Fruit fly (Drosophila melanogaster) whole organism, embryonic: Measurements from ENCODE around the gene Lsd-1.

Source experiments
- B-H2 ChIP-seq: fragments of 200-800 bp; sonication (Bioruptor generic); optimal IDR thresholded peaks from 2 replicates; lab custom pipeline; 2018; ENCODE audit warnings: missing biosample characterization, mild to moderate bottlenecking, missing genetic modification characterization
- BEAF-32 ChIP-seq: fragments of 200-800 bp; sonication (Bioruptor generic); optimal IDR thresholded peaks from 3 replicates; lab custom pipeline; 2017; ENCODE audit warnings: missing biosample characterization, missing genetic modification characterization, mild to moderate bottlenecking, moderate library complexity, missing genetic modification reagents
- Blimp-1 ChIP-seq: fragments of 200-800 bp; sonication (Bioruptor generic); optimal IDR thresholded peaks from 3 replicates; lab custom pipeline; 2018; ENCODE audit warnings: missing biosample characterization, missing genetic modification characterization, mild to moderate bottlenecking, moderate library complexity, missing genetic modification reagents
- CG12942 ChIP-seq: fragments of 200-800 bp; sonication (Bioruptor generic); optimal IDR thresholded peaks from 3 replicates; lab custom pipeline; 2016; ENCODE audit warnings: missing biosample characterization, missing genetic modification characterization
- CG14965 ChIP-seq: fragments of 200-800 bp; sonication (Bioruptor generic); optimal IDR thresholded peaks from 2 replicates; lab custom pipeline; 2016; ENCODE audit warnings: missing biosample characterization, missing genetic modification characterization, borderline replicate concordance
- CG16779 ChIP-seq: fragments of 200-800 bp; sonication (Bioruptor generic); IDR thresholded peaks from 2 replicates; pipeline ENCODE4 v1.3.6; 2022; ENCODE audit warnings: missing biosample characterization, missing genetic modification characterization
- CG17385 ChIP-seq: fragments of 200-800 bp; sonication (Bioruptor generic); optimal IDR thresholded peaks from 3 replicates; lab custom pipeline; 2018; ENCODE audit warnings: missing biosample characterization, mild to moderate bottlenecking, missing genetic modification characterization
- CG1832 ChIP-seq: fragments of 200-800 bp; sonication (Bioruptor generic); optimal IDR thresholded peaks from 2 replicates; lab custom pipeline; 2017; ENCODE audit warnings: missing biosample characterization, mild to moderate bottlenecking, missing genetic modification characterization, inconsistent platforms
- CG31365 ChIP-seq: fragments of 200-800 bp; sonication (Bioruptor generic); optimal IDR thresholded peaks from 2 replicates; lab custom pipeline; 2018; ENCODE audit warnings: missing biosample characterization, mild to moderate bottlenecking, missing genetic modification characterization
- CG6654 ChIP-seq: fragments of 200-800 bp; sonication (Bioruptor generic); optimal IDR thresholded peaks from 2 replicates; lab custom pipeline; 2017; ENCODE audit warnings: missing biosample characterization, mild to moderate bottlenecking, missing genetic modification characterization
- CG6854 ChIP-seq: fragments of 200-800 bp; sonication (Bioruptor generic); optimal IDR thresholded peaks from 3 replicates; lab custom pipeline; 2017; ENCODE audit warnings: missing biosample characterization, mild to moderate bottlenecking, missing genetic modification characterization
- CG7786 ChIP-seq: fragments of 200-800 bp; sonication (Bioruptor generic); optimal IDR thresholded peaks from 2 replicates; lab custom pipeline; 2016; ENCODE audit warnings: missing biosample characterization, missing genetic modification characterization
- CG7963 ChIP-seq: fragments of 200-800 bp; sonication (Bioruptor generic); IDR thresholded peaks from 3 replicates; pipeline ENCODE4 v1.3.6; 2022; ENCODE audit warnings: missing biosample characterization, missing genetic modification characterization; ENCODE audit not compliant: partially characterized antibody
- CG9817 ChIP-seq: fragments of 200-800 bp; sonication (Bioruptor generic); optimal IDR thresholded peaks from 2 replicates; lab custom pipeline; 2018; ENCODE audit warnings: missing biosample characterization, mild to moderate bottlenecking, missing genetic modification characterization, moderate library complexity
- Dll ChIP-seq: fragments of 200-800 bp; sonication (Bioruptor generic); IDR thresholded peaks from 4 replicates; pipeline ENCODE4 v1.3.6; 2022; ENCODE audit warnings: missing biosample characterization, missing genetic modification characterization; ENCODE audit not compliant: partially characterized antibody
- Fer1 ChIP-seq: fragments of 200-800 bp; sonication (Bioruptor generic); optimal IDR thresholded peaks from 2 replicates; lab custom pipeline; 2017; ENCODE audit warnings: missing biosample characterization, mild to moderate bottlenecking, missing genetic modification characterization
- Fer2 ChIP-seq: fragments of 200-800 bp; sonication (Bioruptor generic); optimal IDR thresholded peaks from 2 replicates; lab custom pipeline; 2018; ENCODE audit warnings: missing biosample characterization, mild to moderate bottlenecking, missing genetic modification characterization, moderate library complexity
- H2.0 ChIP-seq: fragments of 200-800 bp; sonication (Bioruptor generic); IDR thresholded peaks from 2 replicates; pipeline ENCODE4 v1.3.6; 2022; ENCODE audit warnings: missing biosample characterization, missing genetic modification characterization
- HLH54F ChIP-seq: fragments of 200-800 bp; sonication (Bioruptor generic); optimal IDR thresholded peaks from 3 replicates; lab custom pipeline; 2016; ENCODE audit warnings: missing biosample characterization, missing genetic modification characterization
- HmgD ChIP-seq: fragments of 200-800 bp; sonication (Bioruptor generic); optimal IDR thresholded peaks from 3 replicates; lab custom pipeline; 2016; ENCODE audit warnings: missing biosample characterization, missing genetic modification characterization
- HmgZ ChIP-seq: fragments of 200-800 bp; sonication (Bioruptor generic); optimal IDR thresholded peaks from 2 replicates; lab custom pipeline; 2018; ENCODE audit warnings: missing biosample characterization, mild to moderate bottlenecking, missing genetic modification characterization
- Max ChIP-seq: fragments of 200-800 bp; sonication (Bioruptor generic); optimal IDR thresholded peaks from 2 replicates; lab custom pipeline; 2016; ENCODE audit warnings: missing biosample characterization, mild to moderate bottlenecking, missing genetic modification characterization
- Myb ChIP-seq: fragments of 200-800 bp; sonication (Bioruptor generic); optimal IDR thresholded peaks from 2 replicates; lab custom pipeline; 2016; ENCODE audit warnings: missing biosample characterization, missing genetic modification characterization
- Nf-YA ChIP-seq: fragments of 200-800 bp; sonication (Bioruptor generic); IDR thresholded peaks from 2 replicates; pipeline ENCODE4 v1.3.6; 2022; ENCODE audit warnings: missing biosample characterization, missing genetic modification characterization
- Nf-YB ChIP-seq: fragments of 200-800 bp; sonication (Bioruptor generic); optimal IDR thresholded peaks from 3 replicates; lab custom pipeline; 2019; ENCODE audit warnings: missing biosample characterization, mild to moderate bottlenecking, missing genetic modification characterization, moderate library complexity
- Nf-YC ChIP-seq: fragments of 200-800 bp; optimal IDR thresholded peaks from 3 replicates; lab custom pipeline; 2019; ENCODE audit warnings: missing biosample characterization, mild to moderate bottlenecking, missing genetic modification characterization, moderate library complexity
- NfI ChIP-seq: fragments of 200-800 bp; sonication (Bioruptor generic); optimal IDR thresholded peaks from 3 replicates; lab custom pipeline; 2018; ENCODE audit warnings: missing biosample characterization, mild to moderate bottlenecking, missing genetic modification characterization, moderate library complexity
- Spps ChIP-seq: fragments of 200-800 bp; sonication (Bioruptor generic); optimal IDR thresholded peaks from 2 replicates; lab custom pipeline; 2018; ENCODE audit warnings: missing biosample characterization, mild to moderate bottlenecking, missing genetic modification characterization
- Sry-β ChIP-seq: fragments of 200-800 bp; sonication (Bioruptor generic); optimal IDR thresholded peaks from 2 replicates; lab custom pipeline; 2018; ENCODE audit warnings: missing biosample characterization, mild to moderate bottlenecking, missing genetic modification characterization, moderate library complexity
- Vsx1 ChIP-seq: fragments of 200-800 bp; sonication (Bioruptor generic); optimal IDR thresholded peaks from 2 replicates; lab custom pipeline; 2017; ENCODE audit warnings: missing biosample characterization, mild to moderate bottlenecking, missing genetic modification characterization, missing genetic modification reagents
- ab ChIP-seq: fragments of 200-800 bp; sonication (Bioruptor generic); optimal IDR thresholded peaks from 2 replicates; lab custom pipeline; 2016; ENCODE audit warnings: missing biosample characterization, missing genetic modification characterization
- ase ChIP-seq: fragments of 200-800 bp; sonication (Bioruptor generic); IDR thresholded peaks from 3 replicates; pipeline ENCODE4 v1.3.6; 2022; ENCODE audit warnings: missing biosample characterization, missing genetic modification characterization
- br ChIP-seq: fragments of >200 bp; optimal IDR thresholded peaks from 2 replicates; lab custom pipeline; 2017
- croc ChIP-seq: fragments of 200-800 bp; sonication (Bioruptor generic); conservative IDR thresholded peaks from 3 replicates; pipeline ENCODE4 v1.3.6; 2022; ENCODE audit warnings: missing biosample characterization, missing genetic modification characterization
- ems ChIP-seq: fragments of 200-800 bp; sonication (Bioruptor generic); optimal IDR thresholded peaks from 3 replicates; lab custom pipeline; 2016; ENCODE audit warnings: missing biosample characterization, missing genetic modification characterization
- gem ChIP-seq: fragments of 200-800 bp; sonication (Bioruptor generic); optimal IDR thresholded peaks from 2 replicates; lab custom pipeline; 2019; ENCODE audit warnings: missing biosample characterization, mild to moderate bottlenecking, missing genetic modification characterization, moderate library complexity
- kni ChIP-seq: fragments of 200-800 bp; sonication (Bioruptor generic); optimal IDR thresholded peaks from 3 replicates; lab custom pipeline; 2017; ENCODE audit warnings: mild to moderate bottlenecking, missing biosample characterization, missing genetic modification reagents, missing genetic modification characterization
- knrl ChIP-seq: fragments of 200-800 bp; sonication (Bioruptor generic); IDR thresholded peaks from 3 replicates; pipeline ENCODE4 v1.3.6; 2022; ENCODE audit warnings: missing biosample characterization, missing genetic modification characterization; ENCODE audit not compliant: partially characterized antibody
- nmo ChIP-seq: fragments of 200-800 bp; sonication (Bioruptor generic); optimal IDR thresholded peaks from 2 replicates; lab custom pipeline; 2018; ENCODE audit warnings: missing biosample characterization, mild to moderate bottlenecking, missing genetic modification characterization, moderate library complexity
- nom ChIP-seq: fragments of 200-800 bp; sonication (Bioruptor generic); optimal IDR thresholded peaks from 2 replicates; lab custom pipeline; 2017; ENCODE audit warnings: missing biosample characterization, missing genetic modification characterization, mild to moderate bottlenecking, moderate library complexity, missing genetic modification reagents
- org-1 ChIP-seq: fragments of 200-800 bp; sonication (Bioruptor generic); optimal IDR thresholded peaks from 2 replicates; lab custom pipeline; 2017; ENCODE audit warnings: missing biosample characterization, missing genetic modification characterization
- pfk ChIP-seq: fragments of 200-800 bp; sonication (Bioruptor generic); optimal IDR thresholded peaks from 2 replicates; lab custom pipeline; 2018; ENCODE audit warnings: missing biosample characterization, mild to moderate bottlenecking, missing genetic modification characterization, moderate library complexity
- ro ChIP-seq: fragments of 200-800 bp; sonication (Bioruptor generic); IDR thresholded peaks from 2 replicates; pipeline ENCODE4 v1.3.6; 2022; ENCODE audit warnings: missing biosample characterization, missing genetic modification characterization
- sens ChIP-seq: fragments of 200-800 bp; sonication (Bioruptor generic); peaks from one replicate; lab custom pipeline; 2016; ENCODE audit warnings: missing biosample characterization, missing genetic modification characterization
- sima ChIP-seq: fragments of 200-800 bp; sonication (Bioruptor generic); optimal IDR thresholded peaks from 2 replicates; lab custom pipeline; 2016; ENCODE audit warnings: missing biosample characterization, missing genetic modification characterization
- sisA ChIP-seq: fragments of 200-800 bp; sonication (Bioruptor generic); IDR thresholded peaks from 2 replicates; pipeline ENCODE4 v1.3.6; 2022; ENCODE audit warnings: missing biosample characterization, missing genetic modification characterization
- sqz ChIP-seq: fragments of 200-800 bp; sonication (Bioruptor generic); optimal IDR thresholded peaks from 3 replicates; lab custom pipeline; 2018; ENCODE audit warnings: missing biosample characterization, mild to moderate bottlenecking, missing genetic modification characterization
- vfl ChIP-seq: fragments of 200-800 bp; sonication (Bioruptor generic); optimal IDR thresholded peaks from 2 replicates; lab custom pipeline; 2016; ENCODE audit warnings: missing biosample characterization, missing genetic modification characterization
- wek ChIP-seq: fragments of 200-800 bp; sonication (Bioruptor generic); optimal IDR thresholded peaks from 3 replicates; lab custom pipeline; 2018; ENCODE audit warnings: missing biosample characterization, mild to moderate bottlenecking, missing genetic modification characterization, moderate library complexity

The Lsd-1 gene

DNA sequence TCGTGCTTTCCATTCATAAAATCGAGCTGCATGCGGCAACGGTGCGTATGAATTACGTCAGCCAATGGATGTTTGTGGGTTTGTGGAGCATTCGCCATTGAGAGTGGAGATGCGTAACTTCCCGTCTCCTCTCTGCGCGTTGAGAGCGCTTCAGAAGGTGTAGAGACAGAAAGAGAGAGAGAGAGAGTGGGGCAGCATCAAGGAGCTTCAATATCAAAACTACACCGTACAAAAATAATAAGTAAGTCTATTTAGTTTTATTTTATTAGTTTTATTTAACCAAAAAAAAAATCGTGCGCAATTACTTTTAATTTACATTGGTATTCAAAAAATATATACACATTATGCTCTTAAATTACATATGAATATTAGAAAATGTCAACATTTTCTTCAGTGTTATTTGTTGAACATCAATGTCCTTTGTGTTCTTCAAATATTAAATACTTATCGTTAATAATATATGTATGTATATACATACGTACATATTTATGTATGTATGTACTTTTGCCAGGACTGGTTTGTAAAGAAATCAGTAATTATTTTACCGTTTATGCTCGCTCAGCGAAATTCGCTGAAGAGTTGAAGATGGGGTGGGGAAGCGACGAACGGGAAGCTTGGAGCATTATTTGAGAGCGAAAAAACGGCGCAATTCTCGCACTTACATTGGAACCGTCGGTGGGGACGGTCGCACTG, 40.8 kb upstream of the Lsd-1 start, which contains the start of gene CG10365 (continued):
- TF ChIP-seq Myb (GFP tag; lab: Kevin White, UChicago) = no peak
- peak; percentile 68 for TF ChIP-seq nom (GFP tag; lab: Kevin White, UChicago)
- no peak for TF ChIP-seq BEAF-32
- TF ChIP-seq CG6854 (GFP tag; lab: Kevin White, UChicago) = peak; percentile 91
- TF ChIP-seq kni (GFP tag; lab: Kevin White, UChicago) = no peak
- peak; percentile 43 for TF ChIP-seq Vsx1 (GFP tag; lab: Kevin White, UChicago)
- no peak for TF ChIP-seq CG14965 (GFP tag; lab: Kevin White, UChicago)
- peak; percentile 82 for TF ChIP-seq Nf-YA (GFP tag; lab: Robert Waterston, UW)
- TF ChIP-seq vfl (GFP tag; lab: Kevin White, UChicago) = no peak
- TF ChIP-seq CG12942 = peak; percentile 68
- peak; percentile 80 for TF ChIP-seq CG9817 (tag; lab: Kevin White, UChicago)
- TF ChIP-seq Sry-β (GFP tag; lab: Kevin White, UChicago) = no peak
- TF ChIP-seq sens (GFP tag; lab: Kevin White, UChicago) = peak; percentile 57
- no peak for TF ChIP-seq CG1832 (GFP tag; lab: Kevin White, UChicago)
- TF ChIP-seq CG7786 (GFP tag; lab: Kevin White, UChicago) = no peak
- peak; percentile 52 for TF ChIP-seq sqz (GFP tag; lab: Kevin White, UChicago)
- no peak for TF ChIP-seq CG16779 (GFP tag; lab: Robert Waterston, UW)
- TF ChIP-seq H2.0 = peak; percentile 82
- TF ChIP-seq CG6654 (GFP tag; lab: Kevin White, UChicago) = peak; percentile 5
- no peak for TF ChIP-seq HmgD (GFP tag; lab: Kevin White, UChicago)
- peak; percentile 89 for TF ChIP-seq Fer1
- TF ChIP-seq knrl (GFP tag; lab: Robert Waterston, UW) = no peak
- no peak for TF ChIP-seq HLH54F (GFP tag; lab: Kevin White, UChicago)
- TF ChIP-seq Nf-YB (GFP tag; lab: Kevin White, UChicago) = peak; percentile 77
- TF ChIP-seq sima (GFP tag; lab: Kevin White, UChicago) = no peak
- peak; percentile 72 for TF ChIP-seq croc (GFP tag; lab: Robert Waterston, UW)
- TF ChIP-seq ase (GFP tag; lab: Robert Waterston, UW) = peak; percentile 58; the same call in 1 of the 3 replicates
- TF ChIP-seq br (lab: Kevin White, UChicago) = no peak
- TF ChIP-seq nmo (GFP tag; lab: Kevin White, UChicago) = peak; percentile 90
- no peak for TF ChIP-seq ab (GFP tag; lab: Kevin White, UChicago)
- no peak for TF ChIP-seq wek
- peak; percentile 4 for TF ChIP-seq Spps (tag; lab: Kevin White, UChicago)
- peak; percentile 84 for TF ChIP-seq CG17385 (GFP tag; lab: Kevin White, UChicago)
- peak; percentile 52 for TF ChIP-seq NfI (GFP tag; lab: Kevin White, UChicago)
- no peak for TF ChIP-seq Dll (GFP tag; lab: Robert Waterston, UW)
- peak; percentile 85 for TF ChIP-seq Blimp-1 (GFP tag; lab: Kevin White, UChicago)
- peak; percentile 75 for TF ChIP-seq Fer2 (tag; lab: Kevin White, UChicago)
- TF ChIP-seq CG31365 (tag; lab: Kevin White, UChicago) = no peak
- peak; percentile 64 for TF ChIP-seq Nf-YC
- no peak for TF ChIP-seq CG7963
- no peak for TF ChIP-seq pfk
- no peak for TF ChIP-seq ems (GFP tag; lab: Kevin White, UChicago)
- TF ChIP-seq HmgZ = peak; percentile 80
- TF ChIP-seq org-1 = peak; percentile 72
- TF ChIP-seq Max (GFP tag; lab: Kevin White, UChicago) = no peak
- TF ChIP-seq sisA (GFP tag; lab: Robert Waterston, UW) = peak; percentile 76
- TF ChIP-seq ro (GFP tag; lab: Robert Waterston, UW) = no peak
- peak; percentile 59 for TF ChIP-seq B-H2 (GFP tag; lab: Kevin White, UChicago)
- peak; percentile 96 for TF ChIP-seq gem (tag; lab: Kevin White, UChicago)
